Fruit fly (Drosophila melanogaster): ENCODE measurements around the gene ort.

ort gene

dm6 chr3R:19671223-19671991 lies 11.9 kb downstream of the ort start, which contains the start of gene Naam (continued):
- peak; percentile 61 for TF ChIP-seq org-1 (GFP tag; optimal IDR thresholded peaks at IDR 0.05)
- no peak for TF ChIP-seq Neu2 (GFP tag; optimal IDR thresholded peaks at IDR 0.05; ENCODE audit: borderline replicate concordance)
- 0 out of 2 replicates have a peak, but pooled peaks have one; percentile 15 for TF ChIP-seq rib (GFP tag; IDR thresholded peaks at IDR 0.05)
- TF ChIP-seq Blimp-1 (GFP tag; optimal IDR thresholded peaks at IDR 0.05) = peak; percentile 82
- TF ChIP-seq ERR (GFP tag; optimal IDR thresholded peaks at IDR 0.05) = peak; percentile 78
- TF ChIP-seq klu (GFP tag; IDR thresholded peaks at IDR 0.05) = no peak; the same call in 1 of the 2 replicates
- peak; percentile 39 for TF ChIP-seq CG13775 (GFP tag; optimal IDR thresholded peaks at IDR 0.05)
- TF ChIP-seq CG12744 (GFP tag; optimal IDR thresholded peaks at IDR 0.05) = peak; percentile 72
- peak; percentile 74 for TF ChIP-seq fu2 (GFP tag; optimal IDR thresholded peaks at IDR 0.05)
- TF ChIP-seq CG8924 (tag; optimal IDR thresholded peaks at IDR 0.05) = peak; percentile 73
- TF ChIP-seq CG12299 (tag; optimal IDR thresholded peaks at IDR 0.05) = peak; percentile 22
- TF ChIP-seq CG6654 (GFP tag; optimal IDR thresholded peaks at IDR 0.05) = peak; percentile 41
- TF ChIP-seq cas (GFP tag; IDR thresholded peaks at IDR 0.05) = 0 out of 2 replicates have a peak, but pooled peaks have one; percentile 33
- TF ChIP-seq Sry-β (GFP tag; optimal IDR thresholded peaks at IDR 0.05) = no peak
- peak; percentile 77 for TF ChIP-seq pb (GFP tag; optimal IDR thresholded peaks at IDR 0.05)
- peak; percentile 77 for TF ChIP-seq CG2712 (tag; optimal IDR thresholded peaks at IDR 0.05)
- peak; percentile 62 for TF ChIP-seq H2.0 (GFP tag; IDR thresholded peaks at IDR 0.05)
- TF ChIP-seq C15 (GFP tag; IDR thresholded peaks at IDR 0.05) = no peak
- TF ChIP-seq CG34376 (GFP tag; optimal IDR thresholded peaks at IDR 0.05) = peak; percentile 66
- TF ChIP-seq sima (GFP tag; optimal IDR thresholded peaks at IDR 0.05) = no peak
- TF ChIP-seq unpg (GFP tag; optimal IDR thresholded peaks at IDR 0.05) = peak; percentile 85
- 0 out of 4 replicates have a peak, but pooled peaks have one; percentile 25 for TF ChIP-seq chinmo (GFP tag; IDR thresholded peaks at IDR 0.05; ENCODE audit: partially characterized antibody)
- TF ChIP-seq hth (optimal IDR thresholded peaks at IDR 0.05) = no peak
- peak; percentile 40; the same call in 1 of the 2 replicates for TF ChIP-seq MBD-R2 (GFP tag; IDR thresholded peaks at IDR 0.05)
- TF ChIP-seq cad (GFP tag; optimal IDR thresholded peaks at IDR 0.05) = no peak
- peak; percentile 87 for TF ChIP-seq Meics (GFP tag; optimal IDR thresholded peaks at IDR 0.05)
- no peak for TF ChIP-seq Lim3 (GFP tag; IDR thresholded peaks at IDR 0.05)
- peak; percentile 73 for TF ChIP-seq shn (GFP tag; optimal IDR thresholded peaks at IDR 0.05)
- TF ChIP-seq maf-S (GFP tag; optimal IDR thresholded peaks at IDR 0.05) = peak; percentile 62
- peak; percentile 67 for TF ChIP-seq gcm2 (GFP tag; optimal IDR thresholded peaks at IDR 0.05)
- TF ChIP-seq CG14965 (GFP tag; optimal IDR thresholded peaks at IDR 0.05; ENCODE audit: borderline replicate concordance) = peak; percentile 8
- TF ChIP-seq trem (tag; optimal IDR thresholded peaks at IDR 0.05) = peak; percentile 35
- no peak for TF ChIP-seq hbn (GFP tag; IDR thresholded peaks at IDR 0.05; ENCODE audit: partially characterized antibody)
- TF ChIP-seq corto (GFP tag; optimal IDR thresholded peaks at IDR 0.05) = peak; percentile 23
- peak; percentile 25 for TF ChIP-seq CG16815 (GFP tag; optimal IDR thresholded peaks at IDR 0.05)
- TF ChIP-seq CG9876 (GFP tag; optimal IDR thresholded peaks at IDR 0.05) = peak; percentile 32
- TF ChIP-seq Dp (GFP tag; optimal IDR thresholded peaks at IDR 0.05) = no peak
- TF ChIP-seq Trl (optimal IDR thresholded peaks at IDR 0.05) = peak; percentile 45 to 74
- TF ChIP-seq Trl (GFP tag; optimal IDR thresholded peaks at IDR 0.05) = peak; percentile 87
- peak; percentile 61 for TF ChIP-seq nau (GFP tag; optimal IDR thresholded peaks at IDR 0.05)
- peak; percentile 38; the same call in 1 of the 2 replicates for TF ChIP-seq gsb (GFP tag; IDR thresholded peaks at IDR 0.05)
- peak; percentile 86 for TF ChIP-seq mam (GFP tag; optimal IDR thresholded peaks at IDR 0.05)
- peak; percentile 78 for TF ChIP-seq CG10543 (GFP tag; optimal IDR thresholded peaks at IDR 0.05)
- TF ChIP-seq salm (tag; optimal IDR thresholded peaks at IDR 0.05) = peak; percentile 67
- TF ChIP-seq CG12391 (tag; optimal IDR thresholded peaks at IDR 0.05) = peak; percentile 84
- no peak for TF ChIP-seq Usf (GFP tag; optimal IDR thresholded peaks at IDR 0.05)
- TF ChIP-seq CG14014 (GFP tag; IDR thresholded peaks at IDR 0.05) = peak; percentile 80
- TF ChIP-seq vnd (GFP tag; IDR thresholded peaks at IDR 0.05; ENCODE audit: partially characterized antibody) = no peak
- TF ChIP-seq lola (GFP tag; optimal IDR thresholded peaks at IDR 0.05) = no peak
